Worm (Caenorhabditis elegans): Measurements from ENCODE around the gene msp-32.
"Not testable (repeated sequence)": the region's sequence is repeated elsewhere in the genome, so short reads cannot be mapped to it uniquely, and the experiment has no call there.

msp-32 gene

DNA sequence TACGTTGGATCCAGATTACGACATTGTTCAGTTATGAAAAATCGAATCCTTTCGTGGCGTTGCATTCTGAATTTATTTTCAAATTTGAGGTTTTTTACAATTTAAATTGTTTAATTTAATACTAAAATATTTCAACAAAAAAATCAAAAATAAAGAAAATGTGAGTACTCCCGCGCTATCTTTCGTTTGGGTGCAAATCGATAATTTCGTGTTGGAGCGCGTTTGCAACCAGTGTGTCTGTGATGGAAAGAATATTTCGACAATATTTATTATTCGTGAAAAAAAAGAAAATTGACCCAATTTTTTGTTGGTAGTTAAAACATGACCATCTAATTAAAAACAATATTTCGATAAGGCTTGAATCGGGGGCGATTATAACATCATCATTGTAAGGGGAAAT is 3.4 kb downstream of the msp-32 start, which contains the start of gene R05F9.9 (continued):
- TF ChIP-seq attf-3 (GFP tag; conservative IDR thresholded peaks at IDR 0.05) (no peak), rec-8 (tag; optimal IDR thresholded peaks at IDR 0.05) (no peak), egrh-3 (GFP tag; IDR thresholded peaks at IDR 0.05) (no peak)

DNA sequence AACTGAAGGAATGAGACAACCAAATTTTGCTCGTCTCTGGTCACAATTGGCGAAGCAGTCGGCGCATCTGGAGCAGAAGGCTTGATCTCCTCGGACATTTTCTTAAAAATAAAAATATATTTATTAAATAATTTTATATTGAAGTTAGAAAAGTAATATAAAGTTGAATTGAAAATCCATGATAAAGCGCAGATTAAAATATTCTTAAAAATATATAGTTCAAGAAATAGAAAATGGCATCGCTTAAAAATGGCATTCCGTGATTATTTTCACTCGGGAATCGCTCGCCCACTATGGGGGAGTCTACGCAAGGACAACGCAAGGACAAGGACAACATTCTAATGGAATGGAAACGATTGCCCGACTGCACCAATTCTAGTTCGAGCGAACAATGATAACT is 5.1 kb downstream of the msp-32 start, which contains the start of gene sgt-1:
Gene sgt-1, minus strand, starts transcription at position 101 of the 400 bp plus-strand sequence.
- not testable (repeated sequence) for TF ChIP-seq mxl-1 (tag; optimal IDR thresholded peaks at IDR 0.05); mcd-1 (GFP tag; IDR thresholded peaks at IDR 0.05); madf-3 (GFP tag; IDR thresholded peaks at IDR 0.05)

DNA sequence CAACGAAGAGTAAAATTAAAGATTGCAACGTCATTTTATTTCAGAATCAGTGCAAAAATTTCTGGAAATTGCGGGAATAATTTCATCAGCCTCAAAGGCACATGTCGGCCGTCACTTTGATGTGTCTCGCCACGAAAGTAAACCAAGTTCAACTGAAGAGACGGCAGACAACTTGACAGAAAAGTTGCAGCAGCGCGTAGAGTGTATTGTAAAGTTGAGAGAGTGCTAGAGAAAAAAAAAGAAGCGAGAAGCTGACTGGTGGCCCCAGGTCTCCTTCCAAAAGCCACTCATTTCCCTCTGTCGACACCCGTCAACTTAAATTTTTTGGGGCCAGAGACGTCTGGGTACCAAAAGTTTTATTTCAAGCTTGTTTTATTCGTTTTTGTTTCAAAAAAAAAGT is 5.6 kb downstream of the msp-32 start:
- TF ChIP-seq die-1 (tag; optimal IDR thresholded peaks at IDR 0.05) (no peak), hsf-1 (GFP tag; IDR thresholded peaks at IDR 0.05) (peak; percentile 96), hmg-1.2 (GFP tag; IDR thresholded peaks at IDR 0.05) (peak; percentile 94), pbrm-1 (GFP tag; IDR thresholded peaks at IDR 0.05) (peak; percentile 67; the same call in 1 of the 2 replicates), madf-6 (GFP tag; IDR thresholded peaks at IDR 0.05) (peak; percentile 82), unc-62 (GFP tag; optimal IDR thresholded peaks at IDR 0.05) (peak; percentile 29), Y67H2A.10 (GFP tag; conservative IDR thresholded peaks at IDR 0.05) (0 out of 2 replicates have a peak, but pooled peaks have one; percentile 49), F57C9.4 (tag; optimal IDR thresholded peaks at IDR 0.05) (no peak), pha-4 (tag; optimal IDR thresholded peaks at IDR 0.05) (peak; percentile 37), D2030.7 (GFP tag; IDR thresholded peaks at IDR 0.05) (peak; percentile 69), nfyb-1 (GFP tag; IDR thresholded peaks at IDR 0.05) (0 out of 2 replicates have a peak, but pooled peaks have one; percentile 27), rcor-1 (GFP tag; IDR thresholded peaks at IDR 0.05) (peak; percentile 61), efl-1 (GFP tag; optimal IDR thresholded peaks at IDR 0.05) (peak; percentile 69), ceh-91 (GFP tag; IDR thresholded peaks at IDR 0.05) (peak; percentile 39; the same call in 1 of the 2 replicates), tlf-1 (GFP tag; optimal IDR thresholded peaks at IDR 0.05) (peak; percentile 46), K12H6.12 (tag; optimal IDR thresholded peaks at IDR 0.05) (peak; percentile 7), madf-8 (GFP tag; conservative IDR thresholded peaks at IDR 0.05) (peak; percentile 47; the same call in 1 of the 2 replicates), snpc-3.4 (tag; optimal IDR thresholded peaks at IDR 0.05) (peak; percentile 60), lir-1 (GFP tag; conservative IDR thresholded peaks at IDR 0.05) (0 out of 2 replicates have a peak, but pooled peaks have one; percentile 10), sea-2 (GFP tag; IDR thresholded peaks at IDR 0.05) (no peak), ceh-58 (GFP tag; IDR thresholded peaks at IDR 0.05) (no peak), C06A6.2 (GFP tag; conservative IDR thresholded peaks at IDR 0.05) (no peak), nhr-80 (tag; optimal IDR thresholded peaks at IDR 0.05) (peak; percentile 15), snpc-4 (GFP tag; optimal IDR thresholded peaks at IDR 0.05) (peak; percentile 47), snpc-4 (tag; optimal IDR thresholded peaks at IDR 0.05) (peak; percentile 59 to 84 (median 65)), ceh-27 (GFP tag; optimal IDR thresholded peaks at IDR 0.05) (peak; percentile 32), madf-10 (tag; optimal IDR thresholded peaks at IDR 0.05) (peak; percentile 40), lsl-1 (GFP tag; optimal IDR thresholded peaks at IDR 0.05) (peak; percentile 77), dpl-1 (GFP tag; optimal IDR thresholded peaks at IDR 0.05) (peak; percentile 31), sdz-38 (tag; optimal IDR thresholded peaks at IDR 0.05) (no peak), dox-1 (GFP tag; IDR thresholded peaks at IDR 0.05) (peak; percentile 73), lin-54 (GFP tag; optimal IDR thresholded peaks at IDR 0.05) (peak; percentile 68), cebp-1 (GFP tag; IDR thresholded peaks at IDR 0.05) (peak; percentile 66), cebp-1 (tag; optimal IDR thresholded peaks at IDR 0.05) (peak; percentile 80), bed-1 (GFP tag; IDR thresholded peaks at IDR 0.05) (no peak), rpc-1 (optimal IDR thresholded peaks at IDR 0.05) (peak; percentile 36), rpc-1 (tag; optimal IDR thresholded peaks at IDR 0.05) (no peak), Y79H2A.3 (GFP tag; conservative IDR thresholded peaks at IDR 0.05) (no peak), F49E8.2 (tag; optimal IDR thresholded peaks at IDR 0.05; ENCODE audit: insufficient read depth) (peak; percentile 44), let-607 (tag; optimal IDR thresholded peaks at IDR 0.05) (no peak)
